Fruit fly (Drosophila melanogaster): ENCODE measurements around the gene CG42537.

The CG42537 gene

dm6 chr3R:6382733-6383465 is 5.3 kb downstream of the CG42537 start, which contains the start of gene gzl (continued):
- TF ChIP-seq Bdp1 (GFP tag; optimal IDR thresholded peaks at IDR 0.05) (no peak), h (optimal IDR thresholded peaks at IDR 0.05) (no peak), pnt (GFP tag; optimal IDR thresholded peaks at IDR 0.05) (no peak), zen2 (GFP tag; IDR thresholded peaks at IDR 0.05; ENCODE audit: partially characterized antibody) (peak; percentile 97), dmrt99B (tag; optimal IDR thresholded peaks at IDR 0.05) (no peak), Dfd (GFP tag; optimal IDR thresholded peaks at IDR 0.05) (no peak), dati (GFP tag; IDR thresholded peaks at IDR 0.05) (no peak), hth (optimal IDR thresholded peaks at IDR 0.05) (no peak), CG12769 (tag; optimal IDR thresholded peaks at IDR 0.05) (no peak), lbe (GFP tag; optimal IDR thresholded peaks at IDR 0.05) (peak; percentile 46), Mrtf (GFP tag; IDR thresholded peaks at IDR 0.05) (no peak), vnd (GFP tag; IDR thresholded peaks at IDR 0.05; ENCODE audit: partially characterized antibody) (peak; percentile 96), NC2α (GFP tag; optimal IDR thresholded peaks at IDR 0.05) (no peak), CG32532 (GFP tag; IDR thresholded peaks at IDR 0.05) (0 out of 2 replicates have a peak, but pooled peaks have one; percentile 16), CG1024 (GFP tag; IDR thresholded peaks at IDR 0.05) (no peak), zfh1 (GFP tag; IDR thresholded peaks at IDR 0.05) (no peak), CG1603 (tag; optimal IDR thresholded peaks at IDR 0.05) (peak; percentile 60), CG30403 (GFP tag; optimal IDR thresholded peaks at IDR 0.05) (no peak), Nf-YC (tag; optimal IDR thresholded peaks at IDR 0.05) (no peak), mld (GFP tag; IDR thresholded peaks at IDR 0.05; ENCODE audit: partially characterized antibody) (peak; percentile 94), CG17612 (GFP tag; IDR thresholded peaks at IDR 0.05) (no peak), CG8944 (GFP tag; optimal IDR thresholded peaks at IDR 0.05) (no peak), grn (GFP tag; optimal IDR thresholded peaks at IDR 0.05) (no peak), CG32767 (GFP tag; IDR thresholded peaks at IDR 0.05) (no peak), Usf (GFP tag; optimal IDR thresholded peaks at IDR 0.05) (no peak), oc (tag; optimal IDR thresholded peaks at IDR 0.05) (no peak), chinmo (GFP tag; IDR thresholded peaks at IDR 0.05; ENCODE audit: partially characterized antibody) (peak; percentile 97), HLH3B (GFP tag; IDR thresholded peaks at IDR 0.05) (no peak), CG13624 (GFP tag; optimal IDR thresholded peaks at IDR 0.05) (peak; percentile 49), CG42726 (GFP tag; IDR thresholded peaks at IDR 0.05; ENCODE audit: partially characterized antibody) (peak; percentile 97), CG15073 (GFP tag; optimal IDR thresholded peaks at IDR 0.05) (no peak), CG3281 (GFP tag; optimal IDR thresholded peaks at IDR 0.05) (no peak), insv (GFP tag; optimal IDR thresholded peaks at IDR 0.05) (no peak), CG12155 (GFP tag; optimal IDR thresholded peaks at IDR 0.05) (peak; percentile 55), ato (GFP tag; IDR thresholded peaks at IDR 0.05; ENCODE audit: partially characterized antibody) (peak; percentile 96), CG6272 (GFP tag; IDR thresholded peaks at IDR 0.05) (peak; percentile 36; the same call in 1 of the 2 replicates), repo (GFP tag; optimal IDR thresholded peaks at IDR 0.05) (no peak), esg (GFP tag; conservative IDR thresholded peaks at IDR 0.05) (no peak), phol (tag; optimal IDR thresholded peaks at IDR 0.05) (peak; percentile 20), da (GFP tag; optimal IDR thresholded peaks at IDR 0.05) (no peak), CG31365 (tag; optimal IDR thresholded peaks at IDR 0.05) (no peak), dan (GFP tag; IDR thresholded peaks at IDR 0.05) (no peak), Elba2 (GFP tag; optimal IDR thresholded peaks at IDR 0.05) (no peak), sna (GFP tag; IDR thresholded peaks at IDR 0.05; ENCODE audit: partially characterized antibody) (peak; percentile 95), cwo (GFP tag; optimal IDR thresholded peaks at IDR 0.05) (peak; percentile 35), E2f1 (GFP tag; IDR thresholded peaks at IDR 0.05) (no peak), Optix (GFP tag; IDR thresholded peaks at IDR 0.05) (no peak), crp (GFP tag; optimal IDR thresholded peaks at IDR 0.05) (no peak), Ets97D (GFP tag; optimal IDR thresholded peaks at IDR 0.05) (peak; percentile 43), Fer3 (tag; optimal IDR thresholded peaks at IDR 0.05) (no peak), Bteb2 (GFP tag; optimal IDR thresholded peaks at IDR 0.05) (no peak)

Measured in whole organism, embryonic.